Fruit fly (Drosophila melanogaster) Kc167 (cell line): Measurements from ENCODE around the gene CG8578.

Experiments used
- h ChIP-seq: fragments of >200 bp; optimal IDR thresholded peaks from 3 replicates; lab custom pipeline; 2018; ENCODE audit warnings: missing external identifiers
- ttk ChIP-seq: sonication (Bioruptor generic); optimal IDR thresholded peaks from 2 replicates; lab custom pipeline; 2017; ENCODE audit warnings: missing external identifiers

DNA sequence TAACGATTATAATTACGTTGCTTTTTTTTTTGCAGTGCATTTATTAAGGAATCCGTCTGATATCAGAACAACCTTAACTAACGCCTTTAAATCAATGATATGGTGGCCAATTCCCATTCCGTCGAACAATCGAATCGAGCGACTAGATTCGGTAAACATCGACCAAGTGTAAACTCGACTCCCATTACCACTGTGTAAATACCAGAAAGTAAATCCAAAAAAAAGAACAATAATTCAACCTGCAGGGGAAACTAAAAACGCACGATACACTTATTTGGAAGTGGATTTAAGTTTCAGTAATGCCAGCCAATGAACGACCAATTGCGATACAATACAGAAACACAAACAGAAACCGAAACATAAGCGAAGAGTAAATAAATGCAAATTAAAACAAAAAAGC is 38.8 kb upstream of the CG8578 start:
- TF ChIP-seq h, result no peak
- no peak for TF ChIP-seq ttk (lab: Kevin White, UChicago)
